Fruit fly (Drosophila melanogaster): ENCODE measurements around the gene Klp31E.

Gene Klp31E

dm6 chr2L:10372297-10372696 is 41.5 kb upstream of the Klp31E start:
- TF ChIP-seq CG6654 (GFP tag; optimal IDR thresholded peaks at IDR 0.05) (no peak), CG34224 (GFP tag; IDR thresholded peaks at IDR 0.05; ENCODE audit: partially characterized antibody) (no peak; the same call in 2 of the 3 replicates), ase (GFP tag; IDR thresholded peaks at IDR 0.05) (0 out of 3 replicates have a peak, but pooled peaks have one; percentile 11), CG4360 (GFP tag; IDR thresholded peaks at IDR 0.05) (no peak), CG17612 (GFP tag; IDR thresholded peaks at IDR 0.05) (0 out of 2 replicates have a peak, but pooled peaks have one; percentile 28), fd96Cb (tag; optimal IDR thresholded peaks at IDR 0.05) (no peak), trh (GFP tag; optimal IDR thresholded peaks at IDR 0.05) (no peak), CG11723 (GFP tag; optimal IDR thresholded peaks at IDR 0.05) (peak; percentile 18), CG1603 (tag; optimal IDR thresholded peaks at IDR 0.05) (peak; percentile 67), tll (GFP tag; optimal IDR thresholded peaks at IDR 0.05) (no peak), CG17802 (tag; optimal IDR thresholded peaks at IDR 0.05) (no peak), exex (tag; optimal IDR thresholded peaks at IDR 0.05) (no peak), ci (GFP tag; IDR thresholded peaks at IDR 0.05) (0 out of 3 replicates have a peak, but pooled peaks have one; percentile 33), dm (GFP tag; optimal IDR thresholded peaks at IDR 0.05) (no peak), Ets97D (GFP tag; optimal IDR thresholded peaks at IDR 0.05) (peak; percentile 11), CG30020 (tag; optimal IDR thresholded peaks at IDR 0.05) (peak; percentile 49), CG11560 (tag; IDR thresholded peaks at IDR 0.05) (0 out of 3 replicates have a peak, but pooled peaks have one; percentile 35), HLHmδ (GFP tag; optimal IDR thresholded peaks at IDR 0.05) (no peak), pfk (GFP tag; optimal IDR thresholded peaks at IDR 0.05) (peak; percentile 86), da (GFP tag; optimal IDR thresholded peaks at IDR 0.05) (peak; percentile 13), gro (GFP tag; optimal IDR thresholded peaks at IDR 0.05) (no peak), dysf (GFP tag; IDR thresholded peaks at IDR 0.05) (0 out of 3 replicates have a peak, but pooled peaks have one; percentile 28), org-1 (GFP tag; optimal IDR thresholded peaks at IDR 0.05) (no peak), CG4424 (GFP tag; optimal IDR thresholded peaks at IDR 0.05) (no peak), stwl (tag; optimal IDR thresholded peaks at IDR 0.05) (no peak), Doc3 (GFP tag; IDR thresholded peaks at IDR 0.05; ENCODE audit: partially characterized antibody) (0 out of 3 replicates have a peak, but pooled peaks have one; percentile 32)

dm6 chr2L:10373605-10374269 is 40.1 kb upstream of the Klp31E start, which contains the start of gene rho-5:
rho-5 (minus strand) TSS chr2L:10373900.
- TF ChIP-seq CG3407 (GFP tag; optimal IDR thresholded peaks at IDR 0.05), result no peak
- TF ChIP-seq D19B (GFP tag; optimal IDR thresholded peaks at IDR 0.05), result peak; percentile 65
- peak; percentile 40 for TF ChIP-seq Sry-δ (GFP tag; optimal IDR thresholded peaks at IDR 0.05)
- TF ChIP-seq kay (GFP tag; optimal IDR thresholded peaks at IDR 0.05), result no peak
- no peak for TF ChIP-seq H2.0 (GFP tag; IDR thresholded peaks at IDR 0.05)
- TF ChIP-seq unpg (GFP tag; optimal IDR thresholded peaks at IDR 0.05), result no peak
- 0 out of 2 replicates have a peak, but pooled peaks have one; percentile 28 for TF ChIP-seq CG17328 (GFP tag; IDR thresholded peaks at IDR 0.05)
- TF ChIP-seq Lim3 (GFP tag; IDR thresholded peaks at IDR 0.05), result no peak
- peak; percentile 97 for TF ChIP-seq ewg (GFP tag; optimal IDR thresholded peaks at IDR 0.05)
- TF ChIP-seq CkIIα-i1 (GFP tag; IDR thresholded peaks at IDR 0.05), result no peak
- peak; percentile 53 for TF ChIP-seq sens (GFP tag)
- TF ChIP-seq wdn (GFP tag; IDR thresholded peaks at IDR 0.05), result no peak
- TF ChIP-seq Rfx (GFP tag; IDR thresholded peaks at IDR 0.05), result peak; percentile 45; the same call in 1 of the 2 replicates
- TF ChIP-seq MESR4 (GFP tag; optimal IDR thresholded peaks at IDR 0.05), result peak; percentile 7
- TF ChIP-seq mam (GFP tag; optimal IDR thresholded peaks at IDR 0.05), result peak; percentile 5
- TF ChIP-seq nau (GFP tag; optimal IDR thresholded peaks at IDR 0.05), result no peak
- TF ChIP-seq BEAF-32 (GFP tag; optimal IDR thresholded peaks at IDR 0.05), result peak; percentile 8
- TF ChIP-seq onecut (GFP tag; IDR thresholded peaks at IDR 0.05), result peak; percentile 93
- no peak for TF ChIP-seq Gsc (GFP tag; IDR thresholded peaks at IDR 0.05)
- TF ChIP-seq gro (GFP tag; optimal IDR thresholded peaks at IDR 0.05), result peak; percentile 6
- TF ChIP-seq lilli (GFP tag; optimal IDR thresholded peaks at IDR 0.05), result peak; percentile 15
- no peak for TF ChIP-seq grn (GFP tag; optimal IDR thresholded peaks at IDR 0.05)
- peak; percentile 50 for TF ChIP-seq CG2120 (GFP tag; optimal IDR thresholded peaks at IDR 0.05)
- peak; percentile 13 for TF ChIP-seq CG30020 (tag; optimal IDR thresholded peaks at IDR 0.05)
- no peak for TF ChIP-seq CG3065 (GFP tag; optimal IDR thresholded peaks at IDR 0.05)
- TF ChIP-seq row (GFP tag; IDR thresholded peaks at IDR 0.05), result peak; percentile 60

All from whole organism, embryonic.